Fruit fly (Drosophila melanogaster) whole organism, embryonic: Measurements from ENCODE around the gene Dbp73D.

Experiments
- Adf1 ChIP-seq: fragments of 200-800 bp; sonication (Bioruptor generic); IDR thresholded peaks from 2 replicates; pipeline ENCODE4 v1.3.6; 2022; ENCODE audit warnings: missing biosample characterization, missing genetic modification characterization
- CG1233 ChIP-seq: fragments of 200-800 bp; sonication (Bioruptor generic); optimal IDR thresholded peaks from 4 replicates; lab custom pipeline; 2018; ENCODE audit warnings: missing biosample characterization, mild to moderate bottlenecking, missing genetic modification characterization
- CG12391 ChIP-seq: fragments of 200-800 bp; sonication (Bioruptor generic); optimal IDR thresholded peaks from 3 replicates; lab custom pipeline; 2018; ENCODE audit warnings: missing biosample characterization, mild to moderate bottlenecking, missing genetic modification characterization, moderate library complexity
- CG12744 ChIP-seq: fragments of 200-800 bp; sonication (Bioruptor generic); optimal IDR thresholded peaks from 2 replicates; lab custom pipeline; 2016; ENCODE audit warnings: missing biosample characterization, missing genetic modification characterization
- CG14050 ChIP-seq: fragments of 200-800 bp; sonication (Bioruptor generic); IDR thresholded peaks from 3 replicates; pipeline ENCODE4 v1.3.6; 2022; ENCODE audit warnings: missing biosample characterization, missing genetic modification characterization
- CG15696 ChIP-seq: fragments of 200-800 bp; sonication (Bioruptor generic); optimal IDR thresholded peaks from 2 replicates; lab custom pipeline; 2019; ENCODE audit warnings: missing biosample characterization, mild to moderate bottlenecking, missing genetic modification characterization, moderate library complexity
- CG17829 ChIP-seq: fragments of 200-800 bp; optimal IDR thresholded peaks from 2 replicates; lab custom pipeline; 2019; ENCODE audit warnings: missing biosample characterization, mild to moderate bottlenecking, missing genetic modification characterization, moderate library complexity
- CG2129 ChIP-seq: fragments of 200-800 bp; sonication (Bioruptor generic); IDR thresholded peaks from 2 replicates; pipeline ENCODE4 v1.3.6; 2022; ENCODE audit warnings: missing biosample characterization, missing genetic modification characterization; ENCODE audit not compliant: partially characterized antibody
- CG2875 ChIP-seq: fragments of 200-800 bp; sonication (Bioruptor generic); optimal IDR thresholded peaks from 2 replicates; lab custom pipeline; 2017; ENCODE audit warnings: missing biosample characterization, mild to moderate bottlenecking, missing genetic modification characterization, missing genetic modification reagents
- CG34376 ChIP-seq: fragments of 200-800 bp; sonication (Bioruptor generic); optimal IDR thresholded peaks from 2 replicates; lab custom pipeline; 2018; ENCODE audit warnings: missing biosample characterization, mild to moderate bottlenecking, missing genetic modification characterization
- CG3838 ChIP-seq: fragments of 200-800 bp; sonication (Bioruptor generic); optimal IDR thresholded peaks from 3 replicates; lab custom pipeline; 2016; ENCODE audit warnings: missing biosample characterization, missing genetic modification characterization
- CG4328 ChIP-seq: fragments of 200-800 bp; sonication (Bioruptor generic); optimal IDR thresholded peaks from 3 replicates; lab custom pipeline; 2017; ENCODE audit warnings: missing biosample characterization, missing genetic modification reagents, missing genetic modification characterization
- CG4617 ChIP-seq: fragments of 200-800 bp; sonication (Bioruptor generic); optimal IDR thresholded peaks from 3 replicates; lab custom pipeline; 2016; ENCODE audit warnings: missing biosample characterization, missing genetic modification characterization, borderline replicate concordance
- CG4707 ChIP-seq: fragments of 200-800 bp; sonication (Bioruptor generic); optimal IDR thresholded peaks from 2 replicates; lab custom pipeline; 2018; ENCODE audit warnings: missing biosample characterization, mild to moderate bottlenecking, missing genetic modification characterization, moderate library complexity
- CG4730 ChIP-seq: fragments of 200-800 bp; sonication (Bioruptor generic); IDR thresholded peaks from 2 replicates; pipeline ENCODE4 v1.3.6; 2022; ENCODE audit warnings: missing biosample characterization, missing genetic modification characterization
- CG7357 ChIP-seq: fragments of 200-800 bp; sonication (Bioruptor generic); IDR thresholded peaks from 3 replicates; pipeline ENCODE4 v1.3.6; 2022; ENCODE audit warnings: missing biosample characterization, missing genetic modification characterization
- CG7372 ChIP-seq: fragments of 200-800 bp; sonication (Bioruptor generic); IDR thresholded peaks from 2 replicates; pipeline ENCODE4 v1.3.6; 2022; ENCODE audit warnings: missing biosample characterization, missing genetic modification characterization
- CG7928 ChIP-seq: fragments of 200-800 bp; sonication (Bioruptor generic); optimal IDR thresholded peaks from 2 replicates; lab custom pipeline; 2017; ENCODE audit warnings: missing biosample characterization, mild to moderate bottlenecking, missing genetic modification characterization
- CG8359 ChIP-seq: fragments of 200-800 bp; sonication (Bioruptor generic); optimal IDR thresholded peaks from 2 replicates; lab custom pipeline; 2017; ENCODE audit warnings: missing biosample characterization, mild to moderate bottlenecking, missing genetic modification characterization, borderline replicate concordance
- CTCF ChIP-seq: fragments of 200-800 bp; sonication (Bioruptor generic); optimal IDR thresholded peaks from 2 replicates; lab custom pipeline; 2017; ENCODE audit warnings: missing biosample characterization, mild to moderate bottlenecking, missing genetic modification characterization, moderate library complexity
- HHEX ChIP-seq: fragments of 200-800 bp; sonication (Bioruptor generic); optimal IDR thresholded peaks from 3 replicates; lab custom pipeline; 2017; ENCODE audit warnings: missing biosample characterization, mild to moderate bottlenecking, missing genetic modification characterization, missing genetic modification reagents
- HmgZ ChIP-seq: fragments of 200-800 bp; sonication (Bioruptor generic); optimal IDR thresholded peaks from 2 replicates; lab custom pipeline; 2018; ENCODE audit warnings: missing biosample characterization, mild to moderate bottlenecking, missing genetic modification characterization
- MESR4 ChIP-seq: fragments of 200-800 bp; sonication (Bioruptor generic); optimal IDR thresholded peaks from 2 replicates; lab custom pipeline; 2018; ENCODE audit warnings: missing biosample characterization, mild to moderate bottlenecking, missing genetic modification characterization, moderate library complexity
- NC2α ChIP-seq: fragments of 200-800 bp; sonication (Bioruptor generic); optimal IDR thresholded peaks from 2 replicates; lab custom pipeline; 2016; ENCODE audit warnings: missing biosample characterization, missing genetic modification characterization
- Sin3A ChIP-seq: fragments of >200 bp; optimal IDR thresholded peaks from 2 replicates; lab custom pipeline; 2018
- Stat92E ChIP-seq, 3 experiments: fragments of >200 bp in 2 of 3; fragments of 200-800 bp in 1 of 3; sonication (Bioruptor generic) in 1 of 3; optimal IDR thresholded peaks; 2 replicates each; lab custom pipeline; 2017 to 2019; ENCODE audit warnings: missing biosample characterization in 3 of 3, missing genetic modification characterization in 3 of 3, mild to moderate bottlenecking in 1 of 3, moderate library complexity in 1 of 3
- amos ChIP-seq: fragments of 200-800 bp; sonication (Bioruptor generic); IDR thresholded peaks from 2 replicates; pipeline ENCODE4 v1.3.6; 2022; ENCODE audit warnings: missing biosample characterization, missing genetic modification characterization; ENCODE audit not compliant: partially characterized antibody
- az2 ChIP-seq: fragments of 200-800 bp; sonication (Bioruptor generic); optimal IDR thresholded peaks from 3 replicates; lab custom pipeline; 2016; ENCODE audit warnings: missing biosample characterization, missing genetic modification characterization
- cad ChIP-seq: fragments of >200 bp; optimal IDR thresholded peaks from 2 replicates; lab custom pipeline; 2017; ENCODE audit warnings: missing biosample characterization, missing genetic modification characterization
- cg ChIP-seq: fragments of 200-800 bp; sonication (Bioruptor generic); optimal IDR thresholded peaks from 3 replicates; lab custom pipeline; 2019; ENCODE audit warnings: missing biosample characterization, mild to moderate bottlenecking, missing genetic modification characterization, moderate library complexity
- chif ChIP-seq, 2 experiments: fragments of 200-800 bp; sonication (Bioruptor generic); optimal IDR thresholded peaks; 3 replicates each; lab custom pipeline; 2016; ENCODE audit warnings: missing biosample characterization in 2 of 2, missing genetic modification characterization in 2 of 2
- ci ChIP-seq: fragments of 200-800 bp; sonication (Bioruptor generic); IDR thresholded peaks from 3 replicates; pipeline ENCODE4 v1.3.6; 2022; ENCODE audit warnings: missing biosample characterization, missing genetic modification characterization
- crol ChIP-seq: fragments of 200-800 bp; sonication (Bioruptor generic); IDR thresholded peaks from 2 replicates; pipeline ENCODE4 v1.3.6; 2022; ENCODE audit warnings: missing biosample characterization, missing genetic modification characterization
- gem ChIP-seq: fragments of 200-800 bp; sonication (Bioruptor generic); optimal IDR thresholded peaks from 2 replicates; lab custom pipeline; 2019; ENCODE audit warnings: missing biosample characterization, mild to moderate bottlenecking, missing genetic modification characterization, moderate library complexity
- gfzf ChIP-seq: fragments of 200-800 bp; sonication (Bioruptor generic); optimal IDR thresholded peaks from 2 replicates; lab custom pipeline; 2016; ENCODE audit warnings: missing biosample characterization, mild to moderate bottlenecking, missing genetic modification characterization, moderate library complexity
- hkb ChIP-seq, 2 experiments: fragments of 200-800 bp in 1 of 2; fragments of >200 bp in 1 of 2; sonication (Bioruptor generic) in 1 of 2; IDR thresholded peaks in 1 of 2; optimal IDR thresholded peaks in 1 of 2; 2 replicates each; pipeline versions ENCODE4 v1.3.6 to Lab custom; 2017 to 2022; ENCODE audit warnings: missing biosample characterization in 1 of 2, missing genetic modification characterization in 1 of 2
- lab ChIP-seq: fragments of 200-800 bp; sonication (Bioruptor generic); optimal IDR thresholded peaks from 3 replicates; lab custom pipeline; 2017; ENCODE audit warnings: missing biosample characterization, missing genetic modification characterization, mild to moderate bottlenecking, moderate library complexity, missing genetic modification reagents
- oc ChIP-seq: fragments of 200-800 bp; sonication (Bioruptor generic); optimal IDR thresholded peaks from 2 replicates; lab custom pipeline; 2018; ENCODE audit warnings: missing biosample characterization, mild to moderate bottlenecking, missing genetic modification characterization, moderate library complexity
- pfk ChIP-seq: fragments of 200-800 bp; sonication (Bioruptor generic); optimal IDR thresholded peaks from 2 replicates; lab custom pipeline; 2018; ENCODE audit warnings: missing biosample characterization, mild to moderate bottlenecking, missing genetic modification characterization, moderate library complexity
- pnt ChIP-seq: fragments of 200-800 bp; sonication (Bioruptor generic); optimal IDR thresholded peaks from 3 replicates; lab custom pipeline; 2016; ENCODE audit warnings: missing biosample characterization, missing genetic modification characterization
- psq ChIP-seq: fragments of 200-800 bp; sonication (Bioruptor generic); optimal IDR thresholded peaks from 2 replicates; lab custom pipeline; 2017; ENCODE audit warnings: missing biosample characterization, missing genetic modification characterization
- row ChIP-seq: fragments of 200-800 bp; sonication (Bioruptor generic); IDR thresholded peaks from 3 replicates; pipeline ENCODE4 v1.3.6; 2022; ENCODE audit warnings: missing biosample characterization, missing genetic modification characterization
- salm ChIP-seq: fragments of 200-800 bp; sonication (Bioruptor generic); optimal IDR thresholded peaks from 2 replicates; lab custom pipeline; 2018; ENCODE audit warnings: missing biosample characterization, mild to moderate bottlenecking, missing genetic modification characterization
- seq ChIP-seq: fragments of 200-800 bp; sonication (Bioruptor generic); IDR thresholded peaks from 2 replicates; pipeline ENCODE4 v1.3.6; 2022; ENCODE audit warnings: missing biosample characterization, missing genetic modification characterization
- sqz ChIP-seq: fragments of 200-800 bp; sonication (Bioruptor generic); optimal IDR thresholded peaks from 3 replicates; lab custom pipeline; 2018; ENCODE audit warnings: missing biosample characterization, mild to moderate bottlenecking, missing genetic modification characterization
- stc ChIP-seq: fragments of 200-800 bp; sonication (Bioruptor generic); IDR thresholded peaks from 2 replicates; pipeline ENCODE4 v1.3.6; 2022; ENCODE audit warnings: missing biosample characterization, missing genetic modification characterization
- stwl ChIP-seq: fragments of 200-800 bp; sonication (Bioruptor generic); optimal IDR thresholded peaks from 3 replicates; lab custom pipeline; 2018; ENCODE audit warnings: missing biosample characterization, mild to moderate bottlenecking, missing genetic modification characterization, moderate library complexity
- vvl ChIP-seq: fragments of 200-800 bp; sonication (Bioruptor generic); IDR thresholded peaks from 2 replicates; pipeline ENCODE4 v1.3.6; 2022; ENCODE audit warnings: missing biosample characterization, missing genetic modification characterization

The Dbp73D gene

dm6 chr3L:16711430-16712228, 19.0 kb downstream of the Dbp73D start, which contains the start of the genes CG43954, Lasp and Dab (continued):
- peak; percentile 76; the same call in 2 of the 3 replicates for TF ChIP-seq ci (GFP tag; lab: Robert Waterston, UW)
- peak in 1 of 3 experiments; percentile 70 for TF ChIP-seq Stat92E (GFP tag; optimal IDR thresholded peaks at IDR 0.05; lab: Kevin White, UChicago)
- peak; percentile 85 for TF ChIP-seq Sin3A (lab: Kevin White, UChicago)
- TF ChIP-seq pfk (GFP tag; lab: Kevin White, UChicago): peak; percentile 62
- peak; percentile 58 for TF ChIP-seq vvl (GFP tag; lab: Robert Waterston, UW)
- TF ChIP-seq gem: no peak
- peak; percentile 36 for TF ChIP-seq CG4617 (GFP tag; lab: Kevin White, UChicago)
- TF ChIP-seq psq (GFP tag; lab: Kevin White, UChicago): peak; percentile 8
- TF ChIP-seq CG8359: no peak
- TF ChIP-seq CG4328 (GFP tag; lab: Kevin White, UChicago): no peak
- TF ChIP-seq salm: peak; percentile 14
- no peak for TF ChIP-seq sqz (GFP tag; lab: Kevin White, UChicago)
- no peak for TF ChIP-seq pnt (GFP tag; lab: Kevin White, UChicago)
- TF ChIP-seq CG3838 (GFP tag; lab: Kevin White, UChicago): no peak
- peak; percentile 44 for TF ChIP-seq MESR4 (GFP tag; lab: Kevin White, UChicago)
- TF ChIP-seq HHEX: no peak
- TF ChIP-seq stc (GFP tag; lab: Robert Waterston, UW): peak; percentile 60
- no peak for TF ChIP-seq CG4730
- peak; percentile 64; the same call in 1 of the 2 replicates for TF ChIP-seq Adf1
- TF ChIP-seq hkb (optimal IDR thresholded peaks at IDR 0.05; lab: Kevin White, UChicago): no peak
- TF ChIP-seq hkb (GFP tag; IDR thresholded peaks at IDR 0.05; lab: Robert Waterston, UW): peak; percentile 12; the same call in 1 of the 2 replicates
- peak; percentile 34; the same call in 1 of the 2 replicates for TF ChIP-seq amos (GFP tag; lab: Robert Waterston, UW)
- TF ChIP-seq CTCF (GFP tag; lab: Kevin White, UChicago): peak; percentile 96
- TF ChIP-seq row (GFP tag; lab: Robert Waterston, UW): peak; percentile 22; the same call in 1 of the 3 replicates
- peak; percentile 71 for TF ChIP-seq CG34376 (GFP tag; lab: Kevin White, UChicago)
- TF ChIP-seq CG7928 (GFP tag; lab: Kevin White, UChicago): no peak
- peak; percentile 26 for TF ChIP-seq CG12391 (tag; lab: Kevin White, UChicago)
- no peak for TF ChIP-seq CG2129 (GFP tag; lab: Robert Waterston, UW)
- no peak for TF ChIP-seq CG7372 (GFP tag; lab: Robert Waterston, UW)
- peak; percentile 95 for TF ChIP-seq gfzf (GFP tag; lab: Kevin White, UChicago)
- no peak for TF ChIP-seq CG7357 (GFP tag; lab: Robert Waterston, UW)
- peak; percentile 27 for TF ChIP-seq CG17829 (tag; lab: Kevin White, UChicago)
- TF ChIP-seq cg (GFP tag; lab: Kevin White, UChicago): no peak
- TF ChIP-seq cad (GFP tag; lab: Kevin White, UChicago): peak; percentile 62
- TF ChIP-seq oc (tag; lab: Kevin White, UChicago): peak; percentile 42
- TF ChIP-seq CG2875 (GFP tag; lab: Kevin White, UChicago): peak; percentile 27
- TF ChIP-seq seq (GFP tag; lab: Robert Waterston, UW): peak; percentile 32; the same call in 1 of the 2 replicates
- peak; percentile 36 for TF ChIP-seq CG12744 (GFP tag; lab: Kevin White, UChicago)
- TF ChIP-seq HmgZ: peak; percentile 51
- peak; percentile 56 for TF ChIP-seq lab (GFP tag; lab: Kevin White, UChicago)
- no peak for TF ChIP-seq CG15696 (tag; lab: Kevin White, UChicago)
- TF ChIP-seq CG1233: peak; percentile 16
- peak in 1 of 2 experiments; percentile 57 for TF ChIP-seq chif (GFP tag; optimal IDR thresholded peaks at IDR 0.05; lab: Kevin White, UChicago)
- no peak for TF ChIP-seq crol
- TF ChIP-seq az2: peak; percentile 31
- peak; percentile 14 for TF ChIP-seq NC2α (GFP tag; lab: Kevin White, UChicago)
- TF ChIP-seq stwl: peak; percentile 61
- no peak for TF ChIP-seq CG14050
- peak; percentile 42 for TF ChIP-seq CG4707 (GFP tag; lab: Kevin White, UChicago)
